Fruit fly (Drosophila melanogaster): ENCODE measurements around the gene Kdsr.

dm6 chr3R:25292864-25293284 is 30.6 kb upstream of the Kdsr start, which contains the start of gene CG31098:
- no peak for TF ChIP-seq CG12605 (GFP tag; IDR thresholded peaks at IDR 0.05)
- TF ChIP-seq gl (tag; optimal IDR thresholded peaks at IDR 0.05): no peak
- TF ChIP-seq EcR (GFP tag; optimal IDR thresholded peaks at IDR 0.05): no peak
- TF ChIP-seq rn (GFP tag; IDR thresholded peaks at IDR 0.05): no peak
- TF ChIP-seq Snoo (tag; optimal IDR thresholded peaks at IDR 0.05): no peak
- no peak for TF ChIP-seq CG17806 (tag; optimal IDR thresholded peaks at IDR 0.05)
- no peak for TF ChIP-seq CG8159 (tag; optimal IDR thresholded peaks at IDR 0.05)
